Fruit fly (Drosophila melanogaster) whole organism, wandering third instar larva: ENCODE results near the gene CG12301.

ENCODE experiments used
- CG9705 ChIP-seq: fragments of 200-800 bp; sonication (Bioruptor generic); optimal IDR thresholded peaks from 2 replicates; lab custom pipeline; 2018; ENCODE audit warnings: missing biosample characterization, mild to moderate bottlenecking, missing genetic modification characterization
- Hr83 ChIP-seq: fragments of 200-300 bp; sonication (Bioruptor generic); optimal IDR thresholded peaks from 2 replicates; lab custom pipeline; 2016; ENCODE audit warnings: missing biosample characterization, mild to moderate bottlenecking, missing genetic modification characterization, moderate library complexity; ENCODE audit not compliant: poor library complexity, severe bottlenecking
- Jra ChIP-seq: sonication (Bioruptor generic); optimal IDR thresholded peaks from 2 replicates; lab custom pipeline; 2016; ENCODE audit warnings: missing biosample characterization, missing genetic modification characterization
- Myc ChIP-seq: fragments of >200 bp; optimal IDR thresholded peaks from 2 replicates; lab custom pipeline; 2017
- OdsH ChIP-seq: fragments of 200-800 bp; sonication (Bioruptor generic); optimal IDR thresholded peaks from 2 replicates; lab custom pipeline; 2016; ENCODE audit warnings: missing biosample characterization, mild to moderate bottlenecking, missing genetic modification characterization
- Sp1 ChIP-seq: fragments of 200-800 bp; sonication (Bioruptor generic); optimal IDR thresholded peaks from 3 replicates; lab custom pipeline; 2019; ENCODE audit warnings: missing biosample characterization, mild to moderate bottlenecking, missing genetic modification characterization, moderate library complexity
- br ChIP-seq: fragments of 200-800 bp; sonication (Bioruptor generic); optimal IDR thresholded peaks from 2 replicates; lab custom pipeline; 2016; ENCODE audit warnings: missing biosample characterization, missing genetic modification characterization
- ey ChIP-seq: fragments of 200-800 bp; sonication (Bioruptor generic); optimal IDR thresholded peaks from 2 replicates; lab custom pipeline; 2016; ENCODE audit warnings: missing biosample characterization, missing genetic modification characterization
- fru ChIP-seq: fragments of 200-800 bp; sonication (Bioruptor generic); optimal IDR thresholded peaks from 3 replicates; lab custom pipeline; 2016; ENCODE audit warnings: missing biosample characterization, mild to moderate bottlenecking, missing genetic modification characterization
- h ChIP-seq: fragments of 200-800 bp; sonication (Bioruptor generic); optimal IDR thresholded peaks from 3 replicates; lab custom pipeline; 2016; ENCODE audit warnings: missing biosample characterization, mild to moderate bottlenecking, missing genetic modification characterization
- lola ChIP-seq: fragments of >200 bp; optimal IDR thresholded peaks from 2 replicates; lab custom pipeline; 2017; ENCODE audit warnings: missing biosample characterization, missing genetic modification characterization
- psq ChIP-seq: fragments of 200-800 bp; sonication (Bioruptor generic); optimal IDR thresholded peaks from 3 replicates; lab custom pipeline; 2017; ENCODE audit warnings: missing biosample characterization, mild to moderate bottlenecking, missing genetic modification characterization, moderate library complexity
- rgr ChIP-seq: fragments of 200-800 bp; sonication (Bioruptor generic); optimal IDR thresholded peaks from 3 replicates; lab custom pipeline; 2016; ENCODE audit warnings: missing biosample characterization, mild to moderate bottlenecking, missing genetic modification characterization
- tai ChIP-seq: sonication (Bioruptor generic); optimal IDR thresholded peaks from 2 replicates; lab custom pipeline; 2016; ENCODE audit warnings: missing biosample characterization, missing genetic modification characterization

- peak; percentile 79 for TF ChIP-seq OdsH (GFP tag; lab: Kevin White, UChicago)
- TF ChIP-seq Sp1 (GFP tag; lab: Kevin White, UChicago) = peak; percentile 71
- peak; percentile 94 for TF ChIP-seq br (GFP tag; lab: Kevin White, UChicago)
- TF ChIP-seq Myc (lab: Kevin White, UChicago) = peak; percentile 23
- TF ChIP-seq Jra (GFP tag; lab: Kevin White, UChicago) = peak; percentile 94
- TF ChIP-seq ey (GFP tag; lab: Kevin White, UChicago) = peak; percentile 88
- peak; percentile 94 for TF ChIP-seq h (GFP tag; lab: Kevin White, UChicago)
- TF ChIP-seq CG9705 (GFP tag; lab: Kevin White, UChicago) = peak; percentile 78
- peak; percentile 95 for TF ChIP-seq tai (GFP tag; lab: Kevin White, UChicago)
- TF ChIP-seq Hr83 (GFP tag; lab: Kevin White, UChicago) = peak; percentile 99
- peak; percentile 87 for TF ChIP-seq fru (GFP tag; lab: Kevin White, UChicago)
- peak; percentile 87 for TF ChIP-seq psq
- no peak for TF ChIP-seq lola (GFP tag; lab: Kevin White, UChicago)
- peak; percentile 95 for TF ChIP-seq rgr (GFP tag; lab: Kevin White, UChicago)
Observed at dm6 chr3L:15619626-15620247, 39.1 kb downstream of the CG12301 start, which contains the start of gene Phs.
